Worm (Caenorhabditis elegans): ENCODE results near the gene nhr-140.

- no peak for TF ChIP-seq fkh-10 (GFP tag; optimal IDR thresholded peaks at IDR 0.05)
- no peak for TF ChIP-seq ZK546.5 (tag; optimal IDR thresholded peaks at IDR 0.05)
- no peak for TF ChIP-seq nhr-25 (tag; optimal IDR thresholded peaks at IDR 0.05)
- TF ChIP-seq nfya-1 (tag; optimal IDR thresholded peaks at IDR 0.05; ENCODE audit: insufficient read depth), result no peak
- TF ChIP-seq skn-1 (tag; optimal IDR thresholded peaks at IDR 0.05), result no peak
- TF ChIP-seq R02D3.7 (tag; optimal IDR thresholded peaks at IDR 0.05), result no peak
- no peak for TF ChIP-seq pqm-1 (tag; optimal IDR thresholded peaks at IDR 0.05)
- TF ChIP-seq nhr-28 (tag; optimal IDR thresholded peaks at IDR 0.05), result no peak
- TF ChIP-seq nhr-77 (tag; optimal IDR thresholded peaks at IDR 0.05), result no peak
- no peak for TF ChIP-seq ztf-4 (tag; optimal IDR thresholded peaks at IDR 0.05)
- no peak for TF ChIP-seq nhr-237 (tag; optimal IDR thresholded peaks at IDR 0.05)
- TF ChIP-seq unc-62 (GFP tag; optimal IDR thresholded peaks at IDR 0.05), result no peak
Measured at ce11 chrV:6979019-6979418, 10.5 kb downstream of the nhr-140 start, which contains the start of gene sre-12.
